Worm (Caenorhabditis elegans): Measurements from ENCODE around the gene Y55D5A.3.
"Not testable (repeated sequence)": the region's sequence is repeated elsewhere in the genome, so short reads cannot be mapped to it uniquely, and the experiment has no call there.

DNA sequence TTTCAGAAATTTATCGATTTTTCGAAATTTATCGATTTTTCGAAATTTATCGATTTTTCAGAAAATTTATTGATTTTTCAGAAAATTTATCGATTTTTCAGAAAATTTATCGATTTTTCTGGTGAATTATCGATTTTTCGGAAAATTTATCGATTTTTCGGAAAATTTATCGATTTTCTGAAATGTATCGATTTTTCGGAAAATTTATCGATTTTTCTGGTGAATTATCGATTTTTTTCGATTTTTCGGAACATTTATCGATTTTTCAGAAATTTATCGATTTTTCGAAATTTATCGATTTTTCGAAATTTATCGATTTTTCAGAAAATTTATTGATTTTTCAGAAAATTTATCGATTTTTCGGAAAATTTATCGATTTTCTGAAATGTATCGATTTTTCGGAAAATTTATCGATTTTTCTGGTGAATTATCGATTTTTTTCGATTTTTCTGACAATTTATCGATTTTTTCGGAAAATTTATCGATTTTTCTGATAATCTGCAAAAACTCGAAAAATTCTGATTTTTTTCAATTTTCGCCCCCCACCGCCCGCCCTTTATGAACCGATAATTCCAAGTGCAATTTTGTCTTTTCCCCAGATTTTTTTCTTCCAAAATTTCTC is 14.7 kb downstream of the Y55D5A.3 start:
- not testable (repeated sequence) for TF ChIP-seq cog-1 (tag; optimal IDR thresholded peaks at IDR 0.05)
- peak; percentile 98 for TF ChIP-seq T22C8.4 (GFP tag; IDR thresholded peaks at IDR 0.05)

Data from whole organism, midembryonic.